Fruit fly (Drosophila melanogaster) whole organism, embryonic: Measurements from ENCODE around the gene Scox.

Experiments used
- BEAF-32 ChIP-seq: fragments of 200-800 bp; sonication (Bioruptor generic); optimal IDR thresholded peaks from 3 replicates; lab custom pipeline; 2017; ENCODE audit warnings: missing biosample characterization, missing genetic modification characterization, mild to moderate bottlenecking, moderate library complexity, missing genetic modification reagents
- CG10979 ChIP-seq: fragments of 200-800 bp; sonication (Bioruptor generic); optimal IDR thresholded peaks from 2 replicates; lab custom pipeline; 2018; ENCODE audit warnings: missing biosample characterization, mild to moderate bottlenecking, missing genetic modification characterization, moderate library complexity
- CG12071 ChIP-seq: fragments of 200-800 bp; sonication (Bioruptor generic); optimal IDR thresholded peaks from 3 replicates; lab custom pipeline; 2018; ENCODE audit warnings: missing biosample characterization, mild to moderate bottlenecking, missing genetic modification characterization
- CG12155 ChIP-seq: fragments of 200-800 bp; sonication (Bioruptor generic); optimal IDR thresholded peaks from 3 replicates; lab custom pipeline; 2016; ENCODE audit warnings: missing biosample characterization, missing genetic modification characterization
- CG12942 ChIP-seq: fragments of 200-800 bp; sonication (Bioruptor generic); optimal IDR thresholded peaks from 3 replicates; lab custom pipeline; 2016; ENCODE audit warnings: missing biosample characterization, missing genetic modification characterization
- CG14441 ChIP-seq: fragments of 200-800 bp; sonication (Bioruptor generic); IDR thresholded peaks from 2 replicates; pipeline ENCODE4 v1.3.6; 2022; ENCODE audit warnings: missing biosample characterization, missing genetic modification characterization
- CG15011 ChIP-seq: fragments of 200-800 bp; sonication (Bioruptor generic); optimal IDR thresholded peaks from 3 replicates; lab custom pipeline; 2018; ENCODE audit warnings: missing biosample characterization, mild to moderate bottlenecking, missing genetic modification characterization
- CG17186 ChIP-seq: fragments of 200-800 bp; sonication (Bioruptor generic); optimal IDR thresholded peaks from 3 replicates; lab custom pipeline; 2017; ENCODE audit warnings: missing biosample characterization, missing genetic modification reagents, missing genetic modification characterization
- CG1792 ChIP-seq: fragments of 200-800 bp; sonication (Bioruptor generic); optimal IDR thresholded peaks from 2 replicates; lab custom pipeline; 2016; ENCODE audit warnings: missing biosample characterization, missing genetic modification characterization
- CG2120 ChIP-seq: fragments of 200-800 bp; sonication (Bioruptor generic); optimal IDR thresholded peaks from 3 replicates; lab custom pipeline; 2016; ENCODE audit warnings: missing biosample characterization, missing genetic modification characterization
- CG32532 ChIP-seq: fragments of 200-800 bp; sonication (Bioruptor generic); IDR thresholded peaks from 2 replicates; pipeline ENCODE4 v1.3.6; 2022; ENCODE audit warnings: missing biosample characterization, missing genetic modification characterization
- CG3847 ChIP-seq: fragments of 200-800 bp; sonication (Bioruptor generic); IDR thresholded peaks from 2 replicates; pipeline ENCODE4 v1.3.6; 2022; ENCODE audit warnings: missing biosample characterization, missing genetic modification characterization
- CG7271 ChIP-seq: fragments of 200-800 bp; sonication (Bioruptor generic); optimal IDR thresholded peaks from 2 replicates; lab custom pipeline; 2018; ENCODE audit warnings: missing biosample characterization, mild to moderate bottlenecking, missing genetic modification characterization, moderate library complexity
- CG7928 ChIP-seq: fragments of 200-800 bp; sonication (Bioruptor generic); optimal IDR thresholded peaks from 2 replicates; lab custom pipeline; 2017; ENCODE audit warnings: missing biosample characterization, mild to moderate bottlenecking, missing genetic modification characterization
- CG9727 ChIP-seq: fragments of 200-800 bp; sonication (Bioruptor generic); optimal IDR thresholded peaks from 3 replicates; lab custom pipeline; 2017; ENCODE audit warnings: missing biosample characterization, mild to moderate bottlenecking, missing genetic modification characterization
- CG9817 ChIP-seq: fragments of 200-800 bp; sonication (Bioruptor generic); optimal IDR thresholded peaks from 2 replicates; lab custom pipeline; 2018; ENCODE audit warnings: missing biosample characterization, mild to moderate bottlenecking, missing genetic modification characterization, moderate library complexity
- Camta ChIP-seq: fragments of 200-800 bp; sonication (Bioruptor generic); optimal IDR thresholded peaks from 2 replicates; lab custom pipeline; 2016; ENCODE audit warnings: missing biosample characterization, missing genetic modification characterization
- CrebB ChIP-seq: fragments of 200-800 bp; sonication (Bioruptor generic); optimal IDR thresholded peaks from 3 replicates; lab custom pipeline; 2018; ENCODE audit warnings: missing biosample characterization, mild to moderate bottlenecking, missing genetic modification characterization
- Dip2 ChIP-seq: fragments of 200-800 bp; sonication (Bioruptor generic); IDR thresholded peaks from 2 replicates; pipeline ENCODE4 v1.3.6; 2022; ENCODE audit warnings: missing biosample characterization, missing genetic modification characterization
- Doc2 ChIP-seq: fragments of 200-800 bp; sonication (Bioruptor generic); IDR thresholded peaks from 2 replicates; pipeline ENCODE4 v1.3.6; 2022; ENCODE audit warnings: missing biosample characterization, missing genetic modification characterization
- ERR ChIP-seq: fragments of 200-800 bp; sonication (Bioruptor generic); optimal IDR thresholded peaks from 2 replicates; lab custom pipeline; 2016; ENCODE audit warnings: missing biosample characterization, missing genetic modification characterization
- HHEX ChIP-seq: fragments of 200-800 bp; sonication (Bioruptor generic); optimal IDR thresholded peaks from 3 replicates; lab custom pipeline; 2017; ENCODE audit warnings: missing biosample characterization, mild to moderate bottlenecking, missing genetic modification characterization, missing genetic modification reagents
- Hsf ChIP-seq: fragments of 200-800 bp; sonication (Bioruptor generic); optimal IDR thresholded peaks from 3 replicates; lab custom pipeline; 2016; ENCODE audit warnings: missing biosample characterization, missing genetic modification characterization
- NC2α ChIP-seq: fragments of 200-800 bp; sonication (Bioruptor generic); optimal IDR thresholded peaks from 2 replicates; lab custom pipeline; 2016; ENCODE audit warnings: missing biosample characterization, missing genetic modification characterization
- NK7.1 ChIP-seq: fragments of 200-800 bp; sonication (Bioruptor generic); optimal IDR thresholded peaks from 3 replicates; lab custom pipeline; 2016; ENCODE audit warnings: missing biosample characterization, missing genetic modification characterization
- NfI ChIP-seq: fragments of 200-800 bp; sonication (Bioruptor generic); optimal IDR thresholded peaks from 3 replicates; lab custom pipeline; 2018; ENCODE audit warnings: missing biosample characterization, mild to moderate bottlenecking, missing genetic modification characterization, moderate library complexity
- Oli ChIP-seq: fragments of 200-800 bp; sonication (Bioruptor generic); optimal IDR thresholded peaks from 2 replicates; lab custom pipeline; 2018; ENCODE audit warnings: missing biosample characterization, mild to moderate bottlenecking, missing genetic modification characterization, moderate library complexity
- Poxn ChIP-seq: fragments of 200-800 bp; sonication (Bioruptor generic); IDR thresholded peaks from 2 replicates; pipeline ENCODE4 v1.3.6; 2022; ENCODE audit warnings: missing biosample characterization, missing genetic modification characterization
- bigmax ChIP-seq: fragments of 200-800 bp; sonication (Bioruptor generic); optimal IDR thresholded peaks from 2 replicates; lab custom pipeline; 2018; ENCODE audit warnings: missing biosample characterization, mild to moderate bottlenecking, missing genetic modification characterization
- bowl ChIP-seq: fragments of 200-800 bp; sonication (Bioruptor generic); IDR thresholded peaks from 2 replicates; pipeline ENCODE4 v1.3.6; 2022; ENCODE audit warnings: missing biosample characterization, missing genetic modification characterization
- cato ChIP-seq: fragments of 200-800 bp; sonication (Bioruptor generic); optimal IDR thresholded peaks from 2 replicates; lab custom pipeline; 2016; ENCODE audit warnings: missing biosample characterization, missing genetic modification characterization, borderline replicate concordance
- dm ChIP-seq: fragments of 200-800 bp; sonication (Bioruptor generic); optimal IDR thresholded peaks from 3 replicates; lab custom pipeline; 2016; ENCODE audit warnings: missing biosample characterization, missing genetic modification characterization
- fu2 ChIP-seq: fragments of 200-800 bp; sonication (Bioruptor generic); optimal IDR thresholded peaks from 2 replicates; lab custom pipeline; 2016; ENCODE audit warnings: missing biosample characterization, missing genetic modification characterization
- gcm2 ChIP-seq: fragments of 200-800 bp; sonication (Bioruptor generic); optimal IDR thresholded peaks from 2 replicates; lab custom pipeline; 2016; ENCODE audit warnings: missing biosample characterization, missing genetic modification characterization
- gsb-n ChIP-seq: fragments of 200-800 bp; sonication (Bioruptor generic); optimal IDR thresholded peaks from 3 replicates; lab custom pipeline; 2018; ENCODE audit warnings: missing biosample characterization, mild to moderate bottlenecking, missing genetic modification characterization
- hbn ChIP-seq: fragments of 200-800 bp; sonication (Bioruptor generic); IDR thresholded peaks from 2 replicates; pipeline ENCODE4 v1.3.6; 2022; ENCODE audit warnings: missing biosample characterization, missing genetic modification characterization; ENCODE audit not compliant: partially characterized antibody
- jumu ChIP-seq: fragments of 200-800 bp; sonication (Bioruptor generic); optimal IDR thresholded peaks from 3 replicates; lab custom pipeline; 2016; ENCODE audit warnings: missing biosample characterization, missing genetic modification characterization
- mam ChIP-seq: fragments of 200-800 bp; sonication (Bioruptor generic); optimal IDR thresholded peaks from 3 replicates; lab custom pipeline; 2016; ENCODE audit warnings: missing biosample characterization, missing genetic modification characterization
- mld ChIP-seq: fragments of 200-800 bp; sonication (Bioruptor generic); IDR thresholded peaks from 3 replicates; pipeline ENCODE4 v1.3.6; 2022; ENCODE audit warnings: missing biosample characterization, missing genetic modification characterization; ENCODE audit not compliant: partially characterized antibody
- peb ChIP-seq: fragments of 200-800 bp; sonication (Bioruptor generic); IDR thresholded peaks from 2 replicates; pipeline ENCODE4 v1.3.6; 2022; ENCODE audit warnings: missing biosample characterization, missing genetic modification characterization
- repo ChIP-seq: fragments of 200-800 bp; sonication (Bioruptor generic); optimal IDR thresholded peaks from 2 replicates; lab custom pipeline; 2016; ENCODE audit warnings: missing biosample characterization, missing genetic modification characterization
- sc ChIP-seq, 3 experiments: fragments of >200 bp in 2 of 3; fragments of 200-800 bp in 1 of 3; sonication (Bioruptor generic) in 1 of 3; optimal IDR thresholded peaks; 2 replicates in 2 of 3; 3 replicates in 1 of 3; lab custom pipeline; 2017; ENCODE audit warnings: mild to moderate bottlenecking in 1 of 3, missing biosample characterization in 1 of 3, missing genetic modification characterization in 1 of 3, missing genetic modification reagents in 1 of 3
- sens-2 ChIP-seq: fragments of 200-800 bp; sonication (Bioruptor generic); IDR thresholded peaks from 2 replicates; pipeline ENCODE4 v1.3.6; 2022; ENCODE audit warnings: missing biosample characterization, missing genetic modification characterization
- slp2 ChIP-seq: fragments of 200-800 bp; sonication (Bioruptor generic); optimal IDR thresholded peaks from 2 replicates; lab custom pipeline; 2016; ENCODE audit warnings: missing biosample characterization, missing genetic modification characterization
- sug ChIP-seq: fragments of 200-800 bp; optimal IDR thresholded peaks from 2 replicates; lab custom pipeline; 2019; ENCODE audit warnings: missing biosample characterization, mild to moderate bottlenecking, missing genetic modification characterization, moderate library complexity
- ttk ChIP-seq: fragments of 200-800 bp; sonication (Bioruptor generic); IDR thresholded peaks from 2 replicates; pipeline ENCODE4 v2.1.2; 2022; ENCODE audit warnings: missing biosample characterization, missing genetic modification characterization
- zfh1 ChIP-seq: fragments of 200-800 bp; sonication (Bioruptor generic); IDR thresholded peaks from 3 replicates; pipeline ENCODE4 v1.3.6; 2022; ENCODE audit warnings: missing biosample characterization, missing genetic modification characterization
- zfh2 ChIP-seq: fragments of 200-800 bp; sonication (Bioruptor generic); optimal IDR thresholded peaks from 2 replicates; lab custom pipeline; 2016; ENCODE audit warnings: missing biosample characterization, missing genetic modification characterization

Gene Scox

DNA sequence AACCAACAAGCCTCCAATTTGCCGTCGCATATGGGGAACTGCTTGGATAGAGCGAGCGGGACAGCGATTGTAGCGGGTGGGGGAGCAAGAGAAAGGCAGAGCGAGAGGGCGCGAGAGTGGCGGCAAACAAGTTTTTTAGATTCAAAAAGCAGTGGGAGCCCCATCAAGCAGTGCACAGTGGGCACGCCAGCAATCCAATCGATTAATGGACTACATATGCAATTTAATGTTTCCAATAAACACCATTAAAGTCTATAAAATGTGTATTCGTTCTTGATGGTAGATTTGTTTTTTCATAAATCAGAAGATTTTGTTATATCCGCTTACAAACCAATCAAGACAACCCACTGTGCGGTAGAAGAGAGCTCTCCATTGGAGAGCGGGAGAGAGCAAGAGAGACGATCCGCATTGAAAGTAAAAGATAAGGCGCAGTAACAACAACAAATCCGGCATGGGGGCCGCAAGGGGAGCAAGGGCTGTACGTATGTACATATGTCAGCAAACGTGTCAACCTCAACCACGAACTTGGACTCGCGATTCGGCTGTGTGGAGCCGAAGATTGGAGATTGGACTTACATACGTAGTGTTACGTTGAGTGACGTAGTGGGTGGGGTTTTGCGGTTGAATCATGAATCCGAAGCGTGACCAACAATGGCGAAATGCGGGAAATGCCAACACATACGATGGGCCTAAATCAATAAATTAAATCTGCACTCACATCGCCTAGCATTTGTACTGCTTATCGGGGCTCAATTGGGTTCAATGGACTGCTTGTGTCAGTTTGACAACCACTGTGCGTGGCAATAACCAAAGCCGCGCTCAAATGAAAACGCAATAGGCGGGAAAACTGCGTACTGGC lies 28.9 kb upstream of the Scox start (continued):
- peak; percentile 98 for TF ChIP-seq CG15011 (GFP tag; lab: Kevin White, UChicago)
- TF ChIP-seq Poxn = peak; percentile 96
- peak; percentile 98 for TF ChIP-seq NK7.1
- TF ChIP-seq CG12071 (GFP tag; lab: Kevin White, UChicago) = peak; percentile 99
- TF ChIP-seq CG12155 (GFP tag; lab: Kevin White, UChicago) = peak; percentile 98
- TF ChIP-seq sc (optimal IDR thresholded peaks at IDR 0.05; lab: Kevin White, UChicago) = no peak
- TF ChIP-seq sc (GFP tag; optimal IDR thresholded peaks at IDR 0.05; lab: Kevin White, UChicago) = peak; percentile 99
- TF ChIP-seq sens-2 (GFP tag; lab: Robert Waterston, UW) = peak; percentile 99
- peak; percentile 99 for TF ChIP-seq Hsf (GFP tag; lab: Kevin White, UChicago)
- TF ChIP-seq Doc2 (GFP tag; lab: Robert Waterston, UW) = peak; percentile 98
- peak; percentile 99 for TF ChIP-seq gsb-n (tag; lab: Kevin White, UChicago)
- peak; percentile 97 for TF ChIP-seq gcm2 (GFP tag; lab: Kevin White, UChicago)
- peak; percentile 98 for TF ChIP-seq CG9817 (tag; lab: Kevin White, UChicago)
- TF ChIP-seq zfh2 = peak; percentile 99
- TF ChIP-seq bowl = peak; percentile 98
- peak; percentile 99 for TF ChIP-seq HHEX (GFP tag; lab: Kevin White, UChicago)
- peak; percentile 99 for TF ChIP-seq jumu (GFP tag; lab: Kevin White, UChicago)
- peak; percentile 99 for TF ChIP-seq fu2 (GFP tag; lab: Kevin White, UChicago)
- TF ChIP-seq ttk (GFP tag; lab: Robert Waterston, UW) = peak; percentile 99
- TF ChIP-seq CG17186 = peak; percentile 97
- peak; percentile 99 for TF ChIP-seq mam (GFP tag; lab: Kevin White, UChicago)
- peak; percentile 98 for TF ChIP-seq NC2α (GFP tag; lab: Kevin White, UChicago)
- TF ChIP-seq CG32532 = peak; percentile 99
- peak; percentile 82 for TF ChIP-seq CG7928 (GFP tag; lab: Kevin White, UChicago)
- TF ChIP-seq ERR (GFP tag; lab: Kevin White, UChicago) = peak; percentile 98
- 0 out of 3 replicates have a peak, but pooled peaks have one; percentile 25 for TF ChIP-seq mld (GFP tag; lab: Robert Waterston, UW)
- peak; percentile 99 for TF ChIP-seq peb (GFP tag; lab: Robert Waterston, UW)
- peak; percentile 99 for TF ChIP-seq Oli (tag; lab: Kevin White, UChicago)
- TF ChIP-seq dm = peak; percentile 98
- TF ChIP-seq Camta = peak; percentile 99
- peak; percentile 100 for TF ChIP-seq zfh1 (GFP tag; lab: Robert Waterston, UW)
- TF ChIP-seq NfI (GFP tag; lab: Kevin White, UChicago) = peak; percentile 99
- TF ChIP-seq CrebB (tag; lab: Kevin White, UChicago) = peak; percentile 98
- peak; percentile 99 for TF ChIP-seq repo (GFP tag; lab: Kevin White, UChicago)
- peak; percentile 99 for TF ChIP-seq slp2 (GFP tag; lab: Kevin White, UChicago)
- TF ChIP-seq sug (tag; lab: Kevin White, UChicago) = peak; percentile 100
- TF ChIP-seq Dip2 (GFP tag; lab: Robert Waterston, UW) = peak; percentile 79
- peak; percentile 99 for TF ChIP-seq CG14441 (GFP tag; lab: Robert Waterston, UW)
- peak; percentile 99 for TF ChIP-seq CG3847
- peak; percentile 99 for TF ChIP-seq CG1792 (GFP tag; lab: Kevin White, UChicago)
- peak; percentile 99 for TF ChIP-seq CG12942 (GFP tag; lab: Kevin White, UChicago)
- TF ChIP-seq CG9727 (GFP tag; lab: Kevin White, UChicago) = peak; percentile 98
- peak; percentile 99 for TF ChIP-seq CG2120 (GFP tag; lab: Kevin White, UChicago)
- TF ChIP-seq CG7271 (tag; lab: Kevin White, UChicago) = peak; percentile 89
- TF ChIP-seq BEAF-32 (GFP tag; lab: Kevin White, UChicago) = peak; percentile 24
- TF ChIP-seq hbn (GFP tag; lab: Robert Waterston, UW) = peak; percentile 15; the same call in 1 of the 2 replicates
- TF ChIP-seq bigmax (GFP tag; lab: Kevin White, UChicago) = peak; percentile 80
- peak; percentile 99 for TF ChIP-seq CG10979 (tag; lab: Kevin White, UChicago)
- peak; percentile 99 for TF ChIP-seq cato
